Worm (Caenorhabditis elegans) whole organism, late embryonic: ENCODE measurements around the gene T23B5.3.

ENCODE experiments used
- K09A11.1 ChIP-seq: sonication (generic microtip); optimal IDR thresholded peaks from 2 replicates; lab custom pipeline; 2017; ENCODE audit warnings: antibody characterized with exemption, mild to moderate bottlenecking, missing genetic modification characterization, missing compliant biosample characterization; ENCODE audit not compliant: insufficient read depth
- Y22D7AL.16 ChIP-seq: sonication (generic microtip); optimal IDR thresholded peaks from 2 replicates; lab custom pipeline; 2016; ENCODE audit warnings: missing genetic modification characterization, missing compliant biosample characterization
- ahr-1 ChIP-seq: sonication (generic microtip); optimal IDR thresholded peaks from 2 replicates; lab custom pipeline; 2016; ENCODE audit warnings: missing genetic modification characterization, missing compliant biosample characterization
- ceh-14 ChIP-seq: sonication (generic microtip); optimal IDR thresholded peaks from 2 replicates; lab custom pipeline; 2016; ENCODE audit warnings: missing genotype, missing genetic modification characterization, missing compliant biosample characterization
- ceh-24 ChIP-seq: sonication (generic microtip); optimal IDR thresholded peaks from 2 replicates; lab custom pipeline; 2016; ENCODE audit warnings: mild to moderate bottlenecking, missing genetic modification characterization, missing compliant biosample characterization
- ceh-30 ChIP-seq: fragments of 150-350 bp; optimal IDR thresholded peaks from 2 replicates; lab custom pipeline; 2014; ENCODE audit warnings: missing biosample characterization, missing genetic modification characterization
- dmd-4 ChIP-seq: sonication (generic microtip); optimal IDR thresholded peaks from 2 replicates; lab custom pipeline; 2016; ENCODE audit warnings: borderline replicate concordance, missing genetic modification characterization, missing compliant biosample characterization
- elt-2 ChIP-seq: sonication (generic microtip); optimal IDR thresholded peaks from 2 replicates; lab custom pipeline; 2016; ENCODE audit warnings: missing genetic modification reagents, missing genetic modification characterization, missing compliant biosample characterization
- elt-4 ChIP-seq: sonication (generic microtip); optimal IDR thresholded peaks from 2 replicates; lab custom pipeline; 2016; ENCODE audit warnings: missing genetic modification characterization, missing compliant biosample characterization
- eyg-1 ChIP-seq: sonication (generic microtip); optimal IDR thresholded peaks from 2 replicates; lab custom pipeline; 2016; ENCODE audit warnings: missing genotype, missing genetic modification characterization, missing compliant biosample characterization
- fax-1 ChIP-seq: sonication (generic microtip); optimal IDR thresholded peaks from 2 replicates; lab custom pipeline; 2016; ENCODE audit warnings: missing genotype, missing genetic modification characterization, missing compliant biosample characterization
- fkh-6 ChIP-seq: sonication (generic microtip); optimal IDR thresholded peaks from 2 replicates; lab custom pipeline; 2016; ENCODE audit warnings: missing genetic modification characterization, missing compliant biosample characterization
- gmeb-2 ChIP-seq: sonication (generic microtip); optimal IDR thresholded peaks from 2 replicates; lab custom pipeline; 2016; ENCODE audit warnings: missing genetic modification characterization, inconsistent platforms, missing compliant biosample characterization
- hlh-30 ChIP-seq: sonication (generic microtip); optimal IDR thresholded peaks from 2 replicates; lab custom pipeline; 2017; ENCODE audit warnings: antibody characterized with exemption, missing genetic modification characterization, missing compliant biosample characterization; ENCODE audit not compliant: insufficient read depth
- hlh-6 ChIP-seq: sonication (generic microtip); optimal IDR thresholded peaks from 2 replicates; lab custom pipeline; 2016; ENCODE audit warnings: missing genotype, missing genetic modification characterization, missing compliant biosample characterization
- lim-6 ChIP-seq: sonication (generic microtip); optimal IDR thresholded peaks from 2 replicates; lab custom pipeline; 2016; ENCODE audit warnings: missing genetic modification characterization, missing compliant biosample characterization
- nfya-1 ChIP-seq: sonication (generic microtip); optimal IDR thresholded peaks from 2 replicates; lab custom pipeline; 2017; ENCODE audit warnings: missing genetic modification characterization, mild to moderate bottlenecking, missing compliant biosample characterization, antibody characterized with exemption, moderate library complexity
- nhr-11 ChIP-seq: fragments of 150-350 bp; optimal IDR thresholded peaks from 2 replicates; lab custom pipeline; 2014; ENCODE audit warnings: missing biosample characterization, missing genetic modification characterization
- npax-4 ChIP-seq: sonication (generic microtip); optimal IDR thresholded peaks from 2 replicates; lab custom pipeline; 2016; ENCODE audit warnings: missing genetic modification characterization, missing compliant biosample characterization
- odd-2 ChIP-seq: sonication (generic microtip); optimal IDR thresholded peaks from 2 replicates; lab custom pipeline; 2017; ENCODE audit warnings: antibody characterized with exemption, mild to moderate bottlenecking, missing genetic modification characterization, missing compliant biosample characterization
- pat-9 ChIP-seq: fragments of 200-800 bp; sonication (Bioruptor generic); optimal IDR thresholded peaks from 2 replicates; lab custom pipeline; 2018; ENCODE audit warnings: mild to moderate bottlenecking, missing genetic modification characterization, moderate library complexity, missing compliant biosample characterization
- pax-1 ChIP-seq: fragments of 150-350 bp; optimal IDR thresholded peaks from 2 replicates; lab custom pipeline; 2014; ENCODE audit warnings: missing biosample characterization, missing genetic modification characterization
- pha-2 ChIP-seq: sonication (generic microtip); optimal IDR thresholded peaks from 2 replicates; lab custom pipeline; 2017; ENCODE audit warnings: mild to moderate bottlenecking, missing genetic modification characterization, missing compliant biosample characterization
- pqm-1 ChIP-seq: sonication (generic microtip); optimal IDR thresholded peaks from 2 replicates; lab custom pipeline; 2016; ENCODE audit warnings: missing genetic modification characterization, missing compliant biosample characterization
- sdc-2 ChIP-seq: sonication (generic microtip); optimal IDR thresholded peaks from 2 replicates; lab custom pipeline; 2016; ENCODE audit warnings: missing genotype, missing genetic modification characterization, missing compliant biosample characterization
- sox-2 ChIP-seq: fragments of 200-800 bp; sonication (Bioruptor generic); IDR thresholded peaks from 2 replicates; pipeline ENCODE4 v1.3.6; 2022; ENCODE audit warnings: missing genetic modification reagents, missing genetic modification characterization, missing compliant biosample characterization
- tbx-2 ChIP-seq: sonication (generic microtip); optimal IDR thresholded peaks from 2 replicates; lab custom pipeline; 2016; ENCODE audit warnings: missing genetic modification characterization, missing compliant biosample characterization
- unc-3 ChIP-seq, 2 experiments: fragments of 200-800 bp in 1 of 2; sonication (Bioruptor generic) in 1 of 2; sonication (generic microtip) in 1 of 2; conservative IDR thresholded peaks in 1 of 2; optimal IDR thresholded peaks in 1 of 2; 2 replicates each; pipeline versions ENCODE4 v1.3.6 to Lab custom; 2016 to 2022; ENCODE audit warnings: missing compliant biosample characterization in 2 of 2, missing genetic modification characterization in 2 of 2, missing genetic modification reagents in 1 of 2
- unc-55 ChIP-seq: sonication (generic microtip); optimal IDR thresholded peaks from 2 replicates; lab custom pipeline; 2017; ENCODE audit warnings: missing biosample characterization, missing genetic modification reagents, missing genetic modification characterization

T23B5.3 gene

ce11 chrIV:12698880-12699279 is 10.4 kb downstream of the T23B5.3 start:
- TF ChIP-seq pqm-1 (no peak), sox-2 (no peak), pax-1 (tag; lab: Kevin White, UChicago) (no peak), Y22D7AL.16 (tag; lab: Kevin White, UChicago) (no peak), unc-3 (GFP tag; conservative IDR thresholded peaks at IDR 0.05; lab: Robert Waterston, UW) (no peak), unc-3 (tag; optimal IDR thresholded peaks at IDR 0.05; lab: Kevin White, UChicago) (no peak), fax-1 (tag; lab: Kevin White, UChicago) (no peak), nfya-1 (tag; lab: Kevin White, UChicago) (no peak), ceh-14 (no peak), odd-2 (tag; lab: Kevin White, UChicago) (no peak)
- TF ChIP-seq, all 69 proteins: peak for 0

- TF ChIP-seq ceh-30 (tag; lab: Kevin White, UChicago) = no peak
These were observed 11.7 kb downstream of the T23B5.3 start for ce11 chrIV:12700204-12700603.

ce11 chrIV:12700944-12701343 is 12.5 kb downstream of the T23B5.3 start:
- TF ChIP-seq pqm-1 (no peak), nhr-11 (no peak), unc-55 (GFP tag; lab: Kevin White, UChicago) (peak; percentile 51)

- TF ChIP-seq tbx-2 (tag; lab: Kevin White, UChicago) = no peak
- TF ChIP-seq odd-2 (tag; lab: Kevin White, UChicago) = no peak
- TF ChIP-seq eyg-1 (tag; lab: Kevin White, UChicago) = no peak
- TF ChIP-seq npax-4 (tag; lab: Kevin White, UChicago) = no peak
- TF ChIP-seq pha-2 (tag; lab: Kevin White, UChicago) = no peak
These were observed 15.3 kb downstream of the T23B5.3 start, which contains the start of gene C27D8.4 for ce11 chrIV:12703811-12704210. Gene C27D8.4, plus strand, starts transcription at chrIV:12704111.

ce11 chrIV:12710996-12711395 is 22.5 kb downstream of the T23B5.3 start, which contains the start of gene C27D8.2:
Gene C27D8.2, plus strand, starts transcription at chrIV:12711217.
- TF ChIP-seq dmd-4 (tag; lab: Kevin White, UChicago) (no peak), eyg-1 (tag; lab: Kevin White, UChicago) (no peak), sdc-2 (tag; lab: Kevin White, UChicago) (no peak)

ce11 chrIV:12711644-12712043 is 23.2 kb downstream of the T23B5.3 start, which contains the start of gene C27D8.3:
Gene C27D8.3, minus strand, starts transcription at chrIV:12711744.
- TF ChIP-seq ahr-1 (tag; lab: Kevin White, UChicago) (no peak), pat-9 (tag; lab: Kevin White, UChicago) (no peak), elt-4 (tag; lab: Kevin White, UChicago) (no peak), pax-1 (tag; lab: Kevin White, UChicago) (no peak), fax-1 (tag; lab: Kevin White, UChicago) (no peak), ceh-24 (tag; lab: Kevin White, UChicago) (no peak), eyg-1 (tag; lab: Kevin White, UChicago) (no peak)

ce11 chrIV:12715947-12716382 is 27.5 kb downstream of the T23B5.3 start:
- TF ChIP-seq unc-55 (GFP tag; lab: Kevin White, UChicago) (no peak), hlh-30 (peak; percentile 51), elt-2 (tag; lab: Kevin White, UChicago) (peak; percentile 43), gmeb-2 (tag; lab: Kevin White, UChicago) (no peak)

- TF ChIP-seq lim-6 (tag; lab: Kevin White, UChicago) (no peak), unc-3 (GFP tag; conservative IDR thresholded peaks at IDR 0.05; lab: Robert Waterston, UW) (no peak), unc-3 (tag; optimal IDR thresholded peaks at IDR 0.05; lab: Kevin White, UChicago) (no peak), K09A11.1 (tag; lab: Kevin White, UChicago) (no peak), eyg-1 (tag; lab: Kevin White, UChicago) (no peak), fkh-6 (tag; lab: Kevin White, UChicago) (no peak), hlh-6 (tag; lab: Kevin White, UChicago) (no peak), pax-1 (tag; lab: Kevin White, UChicago) (no peak), dmd-4 (tag; lab: Kevin White, UChicago) (no peak)
These were observed 29.1 kb downstream of the T23B5.3 start, which contains the start of gene C27D8.1 for ce11 chrIV:12717531-12717930. Gene C27D8.1, plus strand, starts transcription at chrIV:12717831.
